Worm (Caenorhabditis elegans) whole organism, L3 larva: ENCODE results near the gene add-2.

Experiments used
- R02D3.7 ChIP-seq: fragments of 150-350 bp; optimal IDR thresholded peaks from 2 replicates; lab custom pipeline; 2014; ENCODE audit warnings: missing biosample characterization, missing genetic modification characterization
- ZK546.5 ChIP-seq: sonication (generic microtip); optimal IDR thresholded peaks from 2 replicates; lab custom pipeline; 2017; ENCODE audit warnings: missing biosample characterization, missing genetic modification characterization
- aly-2 ChIP-seq: fragments of 150-350 bp; optimal IDR thresholded peaks from 2 replicates; lab custom pipeline; 2014; ENCODE audit warnings: missing biosample characterization, missing genetic modification characterization
- ama-1 ChIP-seq: fragments of 150-350 bp; optimal IDR thresholded peaks from 2 replicates; lab custom pipeline; 2018
- ceh-16 ChIP-seq: sonication (generic microtip); optimal IDR thresholded peaks from 2 replicates; lab custom pipeline; 2017; ENCODE audit warnings: missing biosample characterization, missing genetic modification characterization
- ceh-28 ChIP-seq: fragments of 150-350 bp; optimal IDR thresholded peaks from 2 replicates; lab custom pipeline; 2014; ENCODE audit warnings: missing biosample characterization, missing genetic modification reagents, missing genetic modification characterization
- ceh-82 ChIP-seq: fragments of 150-350 bp; optimal IDR thresholded peaks from 2 replicates; lab custom pipeline; 2014; ENCODE audit warnings: missing biosample characterization, missing genetic modification characterization
- ceh-9 ChIP-seq: sonication (generic microtip); optimal IDR thresholded peaks from 2 replicates; lab custom pipeline; 2018; ENCODE audit warnings: missing biosample characterization, missing genetic modification characterization
- daf-12 ChIP-seq: fragments of 150-350 bp; optimal IDR thresholded peaks from 2 replicates; lab custom pipeline; 2014; ENCODE audit warnings: missing biosample characterization, missing genetic modification reagents, missing genetic modification characterization
- egl-27 ChIP-seq: sonication (generic microtip); optimal IDR thresholded peaks from 4 replicates; lab custom pipeline; 2017; ENCODE audit warnings: missing biosample characterization, missing genetic modification reagents, missing genetic modification characterization
- egl-5 ChIP-seq: fragments of 150-350 bp; optimal IDR thresholded peaks from 2 replicates; lab custom pipeline; 2017; ENCODE audit warnings: missing biosample characterization, missing genetic modification reagents, missing genetic modification characterization, inconsistent platforms
- elt-1 ChIP-seq: fragments of 150-350 bp; optimal IDR thresholded peaks from 2 replicates; lab custom pipeline; 2014; ENCODE audit warnings: missing biosample characterization, missing genetic modification characterization
- elt-2 ChIP-seq: sonication (generic microtip); optimal IDR thresholded peaks from 2 replicates; lab custom pipeline; 2016; ENCODE audit warnings: missing genetic modification reagents, mild to moderate bottlenecking, missing genetic modification characterization, missing compliant biosample characterization
- elt-3 ChIP-seq, 3 experiments: fragments of 150-350 bp in 1 of 3; sonication (generic microtip) in 2 of 3; optimal IDR thresholded peaks; 2 replicates in 2 of 3; 4 replicates in 1 of 3; lab custom pipeline; 2014 to 2017; ENCODE audit warnings: missing biosample characterization in 3 of 3, missing genetic modification characterization in 3 of 3
- eor-1 ChIP-seq, 2 experiments: fragments of 150-350 bp; optimal IDR thresholded peaks; 2 replicates each; lab custom pipeline; 2014 to 2018; ENCODE audit warnings: missing biosample characterization in 2 of 2, missing genetic modification characterization in 2 of 2
- fkh-10 ChIP-seq: sonication (generic microtip); optimal IDR thresholded peaks from 2 replicates; lab custom pipeline; 2017; ENCODE audit warnings: missing biosample characterization, missing genetic modification reagents, missing genetic modification characterization
- fkh-2 ChIP-seq: fragments of 150-350 bp; optimal IDR thresholded peaks from 2 replicates; lab custom pipeline; 2014; ENCODE audit warnings: missing biosample characterization, missing genetic modification reagents, missing genetic modification characterization
- fos-1 ChIP-seq: fragments of 150-350 bp; optimal IDR thresholded peaks from 2 replicates; lab custom pipeline; 2014; ENCODE audit warnings: missing biosample characterization, missing genetic modification characterization
- hmg-11 ChIP-seq: sonication (generic microtip); optimal IDR thresholded peaks from 2 replicates; lab custom pipeline; 2016; ENCODE audit warnings: missing genetic modification characterization, missing compliant biosample characterization
- jun-1 ChIP-seq: fragments of 150-350 bp; optimal IDR thresholded peaks from 2 replicates; lab custom pipeline; 2014; ENCODE audit warnings: missing biosample characterization, missing genetic modification reagents, missing genetic modification characterization
- lin-15B ChIP-seq: fragments of 150-350 bp; optimal IDR thresholded peaks from 2 replicates; lab custom pipeline; 2014; ENCODE audit warnings: missing biosample characterization, missing genetic modification characterization
- lin-39 ChIP-seq: fragments of 150-350 bp; optimal IDR thresholded peaks from 2 replicates; lab custom pipeline; 2018; ENCODE audit warnings: missing biosample characterization, missing genetic modification reagents, missing genetic modification characterization
- lsy-12 ChIP-seq: sonication (generic microtip); optimal IDR thresholded peaks from 2 replicates; lab custom pipeline; 2016; ENCODE audit warnings: mild to moderate bottlenecking, missing genetic modification characterization, missing compliant biosample characterization
- mdl-1 ChIP-seq: fragments of 150-350 bp; optimal IDR thresholded peaks from 2 replicates; lab custom pipeline; 2014; ENCODE audit warnings: missing biosample characterization, missing genetic modification characterization
- mml-1 ChIP-seq: fragments of 150-350 bp; sonication (generic microtip); optimal IDR thresholded peaks from 3 replicates; lab custom pipeline; 2014; ENCODE audit warnings: missing biosample characterization, missing genetic modification characterization
- nfya-1 ChIP-seq: sonication (generic microtip); optimal IDR thresholded peaks from 2 replicates; lab custom pipeline; 2017; ENCODE audit warnings: missing genetic modification characterization, mild to moderate bottlenecking, missing compliant biosample characterization, antibody characterized with exemption, moderate library complexity; ENCODE audit not compliant: insufficient read depth
- nhr-11 ChIP-seq: fragments of 150-350 bp; optimal IDR thresholded peaks from 2 replicates; lab custom pipeline; 2014; ENCODE audit warnings: missing biosample characterization, missing genetic modification characterization
- nhr-12 ChIP-seq: fragments of 150-350 bp; optimal IDR thresholded peaks from 2 replicates; lab custom pipeline; 2014; ENCODE audit warnings: missing biosample characterization, missing genetic modification characterization
- nhr-23 ChIP-seq: fragments of 150-350 bp; optimal IDR thresholded peaks from 2 replicates; lab custom pipeline; 2014; ENCODE audit warnings: missing biosample characterization, missing genetic modification reagents, missing genetic modification characterization
- nhr-237 ChIP-seq: fragments of 150-350 bp; optimal IDR thresholded peaks from 2 replicates; lab custom pipeline; 2014; ENCODE audit warnings: missing biosample characterization, missing genetic modification characterization
- nhr-25 ChIP-seq: sonication (generic microtip); optimal IDR thresholded peaks from 2 replicates; lab custom pipeline; 2017; ENCODE audit warnings: missing biosample characterization, missing genetic modification characterization
- nhr-28 ChIP-seq: fragments of 150-350 bp; optimal IDR thresholded peaks from 2 replicates; lab custom pipeline; 2014; ENCODE audit warnings: missing biosample characterization, missing genetic modification characterization
- nhr-43 ChIP-seq: sonication (generic microtip); optimal IDR thresholded peaks from 2 replicates; lab custom pipeline; 2016; ENCODE audit warnings: mild to moderate bottlenecking, missing genetic modification characterization, missing compliant biosample characterization; ENCODE audit not compliant: poor library complexity, severe bottlenecking
- nhr-67 ChIP-seq: fragments of 150-350 bp; optimal IDR thresholded peaks from 2 replicates; lab custom pipeline; 2014; ENCODE audit warnings: missing biosample characterization, missing genetic modification characterization
- nhr-76 ChIP-seq: fragments of 150-350 bp; sonication (generic microtip); optimal IDR thresholded peaks from 5 replicates; lab custom pipeline; 2014; ENCODE audit warnings: missing biosample characterization, missing genetic modification characterization
- nhr-77 ChIP-seq: fragments of 150-350 bp; optimal IDR thresholded peaks from 2 replicates; lab custom pipeline; 2014; ENCODE audit warnings: missing biosample characterization, missing genetic modification characterization
- pha-4 ChIP-seq: fragments of 150-350 bp; optimal IDR thresholded peaks from 2 replicates; lab custom pipeline; 2014; ENCODE audit warnings: missing biosample characterization, missing genetic modification reagents, missing genetic modification characterization
- pqm-1 ChIP-seq: fragments of 150-350 bp; optimal IDR thresholded peaks from 2 replicates; lab custom pipeline; 2017; ENCODE audit warnings: missing biosample characterization, missing genetic modification characterization, inconsistent platforms
- sea-2 ChIP-seq: fragments of 150-350 bp; sonication (generic microtip); optimal IDR thresholded peaks from 4 replicates; lab custom pipeline; 2014; ENCODE audit warnings: missing biosample characterization, missing genetic modification reagents, missing genetic modification characterization
- skn-1 ChIP-seq: fragments of 150-350 bp; optimal IDR thresholded peaks from 2 replicates; lab custom pipeline; 2014; ENCODE audit warnings: missing biosample characterization, missing genetic modification characterization
- snpc-4 ChIP-seq: fragments of 150-350 bp; optimal IDR thresholded peaks from 2 replicates; lab custom pipeline; 2014; ENCODE audit warnings: missing biosample characterization, missing genetic modification characterization
- tbx-2 ChIP-seq: sonication (generic microtip); optimal IDR thresholded peaks from 2 replicates; lab custom pipeline; 2016; ENCODE audit warnings: mild to moderate bottlenecking, missing genetic modification characterization, missing compliant biosample characterization
- unc-39 ChIP-seq: sonication (generic microtip); optimal IDR thresholded peaks from 4 replicates; lab custom pipeline; 2017; ENCODE audit warnings: missing biosample characterization, missing genetic modification characterization
- unc-62 ChIP-seq: fragments of 150-350 bp; sonication (generic microtip); optimal IDR thresholded peaks from 4 replicates; lab custom pipeline; 2014; ENCODE audit warnings: missing biosample characterization, missing genetic modification reagents, missing genetic modification characterization
- zag-1 ChIP-seq: fragments of 150-350 bp; optimal IDR thresholded peaks from 2 replicates; lab custom pipeline; 2014; ENCODE audit warnings: missing biosample characterization, missing genetic modification characterization
- ztf-11 ChIP-seq: fragments of 150-350 bp; optimal IDR thresholded peaks from 2 replicates; lab custom pipeline; 2014; ENCODE audit warnings: missing biosample characterization, missing genetic modification characterization
- ztf-4 ChIP-seq: fragments of 150-350 bp; optimal IDR thresholded peaks from 2 replicates; lab custom pipeline; 2014; ENCODE audit warnings: missing biosample characterization, missing genetic modification characterization

The add-2 gene

ce11 chrV:12040823-12041606, 27.8 kb upstream of the add-2 start, which contains the start of the genes kup-1 and F10C2.4:
TSS of gene kup-1 (minus strand) at chrV:12040873.
TSS of gene F10C2.4 (plus strand) at chrV:12041556.
- no peak for TF ChIP-seq mdl-1 (tag; lab: Kevin White, UChicago)
- no peak for TF ChIP-seq fkh-2
- no peak for TF ChIP-seq egl-27 (tag; lab: Kevin White, UChicago)
- no peak for TF ChIP-seq mml-1 (tag; lab: Kevin White, UChicago)
- TF ChIP-seq zag-1 (tag; lab: Kevin White, UChicago) = no peak
- TF ChIP-seq elt-2 (tag; lab: Kevin White, UChicago) = peak; percentile 21
- no peak for TF ChIP-seq ama-1 (lab: Kevin White, UChicago)
- no peak for TF ChIP-seq nhr-67 (tag; lab: Kevin White, UChicago)
- no peak for TF ChIP-seq aly-2
- peak; percentile 65 for TF ChIP-seq egl-5 (tag; lab: Kevin White, UChicago)
- TF ChIP-seq jun-1 = no peak
- TF ChIP-seq nhr-77 (tag; lab: Kevin White, UChicago) = no peak
- TF ChIP-seq ceh-9 = no peak
- no peak for TF ChIP-seq fkh-10
- TF ChIP-seq snpc-4 = peak; percentile 66
- no peak for TF ChIP-seq nhr-237 (tag; lab: Kevin White, UChicago)
- peak; percentile 87 for TF ChIP-seq lin-15B (tag; lab: Kevin White, UChicago)
- TF ChIP-seq pha-4 (tag; lab: Kevin White, UChicago) = peak; percentile 64
- peak; percentile 82 for TF ChIP-seq nfya-1 (tag; lab: Kevin White, UChicago)
- no peak for TF ChIP-seq ztf-4 (tag; lab: Kevin White, UChicago)
- no peak for TF ChIP-seq nhr-11 (tag; lab: Kevin White, UChicago)
- TF ChIP-seq elt-3 (tag; optimal IDR thresholded peaks at IDR 0.05; lab: Kevin White, UChicago) = no peak
- no peak for TF ChIP-seq unc-39 (tag; lab: Kevin White, UChicago)
- TF ChIP-seq daf-12 (tag; lab: Kevin White, UChicago) = no peak
- no peak for TF ChIP-seq nhr-43
- TF ChIP-seq ztf-11 (tag; lab: Kevin White, UChicago) = no peak
- peak; percentile 68 for TF ChIP-seq ceh-28 (tag; lab: Kevin White, UChicago)
- no peak for TF ChIP-seq ceh-82 (tag; lab: Kevin White, UChicago)
- TF ChIP-seq unc-62 = no peak
- TF ChIP-seq ZK546.5 (tag; lab: Kevin White, UChicago) = no peak
- peak; percentile 36 for TF ChIP-seq nhr-25 (tag; lab: Kevin White, UChicago)
- TF ChIP-seq hmg-11 (tag; lab: Kevin White, UChicago) = peak; percentile 59
- no peak for TF ChIP-seq nhr-12 (tag; lab: Kevin White, UChicago)
- no peak for TF ChIP-seq elt-1
- TF ChIP-seq lin-39 (tag; lab: Kevin White, UChicago) = no peak
- TF ChIP-seq nhr-28 (tag; lab: Kevin White, UChicago) = no peak
- no peak for TF ChIP-seq fos-1 (tag; lab: Kevin White, UChicago)
- TF ChIP-seq sea-2 (GFP tag; lab: Kevin White, UChicago) = no peak
- TF ChIP-seq tbx-2 = no peak
- peak; percentile 61 for TF ChIP-seq nhr-23 (tag; lab: Kevin White, UChicago)
- no peak for TF ChIP-seq nhr-76 (tag; lab: Kevin White, UChicago)
- no peak for TF ChIP-seq ceh-16 (tag; lab: Kevin White, UChicago)
- no peak for TF ChIP-seq pqm-1 (tag; lab: Kevin White, UChicago)
- TF ChIP-seq R02D3.7 = no peak
- no peak for TF ChIP-seq lsy-12 (tag; lab: Kevin White, UChicago)
- no peak for TF ChIP-seq eor-1 (tag; optimal IDR thresholded peaks at IDR 0.05; lab: Kevin White, UChicago)
- TF ChIP-seq skn-1 (tag; lab: Kevin White, UChicago) = no peak
- TF ChIP-seq, all 47 proteins: peak for 10
